Fruit fly (Drosophila melanogaster): ENCODE measurements around the gene CG4611.

- no peak for TF ChIP-seq psq (optimal IDR thresholded peaks at IDR 0.05)
- no peak for TF ChIP-seq ttk (optimal IDR thresholded peaks at IDR 0.05)
- no peak for TF ChIP-seq Myc (optimal IDR thresholded peaks at IDR 0.05)
- TF ChIP-seq h (optimal IDR thresholded peaks at IDR 0.05), result no peak
Measured at dm6 chr3L:5182255-5182993, 46.2 kb downstream of the CG4611 start.

Data from Kc167 (cell line).